Worm (Caenorhabditis elegans) whole organism, late embryonic: ENCODE measurements around the gene B0513.4.
A peak's percentile ranks its signal among the peaks of the same experiment; 100 is the strongest.

Source experiments
- C38D4.7 ChIP-seq: fragments of 200-800 bp; sonication (Bioruptor generic); optimal IDR thresholded peaks from 2 replicates; lab custom pipeline; 2018; ENCODE audit warnings: mild to moderate bottlenecking, missing genetic modification characterization, moderate library complexity, missing compliant biosample characterization
- T23F11.4 ChIP-seq: fragments of 200-800 bp; sonication (Bioruptor generic); optimal IDR thresholded peaks from 2 replicates; lab custom pipeline; 2018; ENCODE audit warnings: mild to moderate bottlenecking, missing genetic modification characterization, missing compliant biosample characterization
- Y22D7AL.16 ChIP-seq: sonication (generic microtip); optimal IDR thresholded peaks from 2 replicates; lab custom pipeline; 2016; ENCODE audit warnings: missing genetic modification characterization, missing compliant biosample characterization
- ama-1 ChIP-seq: fragments of 150-350 bp; optimal IDR thresholded peaks from 2 replicates; lab custom pipeline; 2014
- ceh-19 ChIP-seq: fragments of 200-800 bp; sonication (Bioruptor generic); optimal IDR thresholded peaks from 2 replicates; lab custom pipeline; 2018; ENCODE audit warnings: mild to moderate bottlenecking, missing genetic modification characterization, missing compliant biosample characterization
- ceh-2 ChIP-seq: sonication (generic microtip); optimal IDR thresholded peaks from 2 replicates; lab custom pipeline; 2016; ENCODE audit warnings: missing genotype, missing genetic modification characterization, missing compliant biosample characterization
- ceh-22 ChIP-seq: sonication (generic microtip); optimal IDR thresholded peaks from 2 replicates; lab custom pipeline; 2017; ENCODE audit warnings: missing biosample characterization, missing genetic modification characterization
- ceh-24 ChIP-seq: sonication (generic microtip); optimal IDR thresholded peaks from 2 replicates; lab custom pipeline; 2016; ENCODE audit warnings: mild to moderate bottlenecking, missing genetic modification characterization, missing compliant biosample characterization
- ceh-31 ChIP-seq: sonication (generic microtip); optimal IDR thresholded peaks from 2 replicates; lab custom pipeline; 2016; ENCODE audit warnings: missing genetic modification characterization, missing compliant biosample characterization
- ceh-6 ChIP-seq: fragments of 200-800 bp; sonication (Bioruptor generic); optimal IDR thresholded peaks from 2 replicates; lab custom pipeline; 2018; ENCODE audit warnings: mild to moderate bottlenecking, missing genetic modification characterization, missing compliant biosample characterization
- che-1 ChIP-seq: sonication (generic microtip); optimal IDR thresholded peaks from 2 replicates; lab custom pipeline; 2016; ENCODE audit warnings: mild to moderate bottlenecking, missing genetic modification characterization, missing compliant biosample characterization
- dmd-4 ChIP-seq: sonication (generic microtip); optimal IDR thresholded peaks from 2 replicates; lab custom pipeline; 2016; ENCODE audit warnings: borderline replicate concordance, missing genetic modification characterization, missing compliant biosample characterization
- dve-1 ChIP-seq: sonication (generic microtip); optimal IDR thresholded peaks from 2 replicates; lab custom pipeline; 2017; ENCODE audit warnings: antibody characterized with exemption, mild to moderate bottlenecking, missing genetic modification characterization, missing compliant biosample characterization
- elt-2 ChIP-seq: sonication (generic microtip); optimal IDR thresholded peaks from 2 replicates; lab custom pipeline; 2016; ENCODE audit warnings: missing genetic modification reagents, missing genetic modification characterization, missing compliant biosample characterization
- fax-1 ChIP-seq: sonication (generic microtip); optimal IDR thresholded peaks from 2 replicates; lab custom pipeline; 2016; ENCODE audit warnings: missing genotype, missing genetic modification characterization, missing compliant biosample characterization
- fkh-10 ChIP-seq: fragments of 150-350 bp; optimal IDR thresholded peaks from 2 replicates; lab custom pipeline; 2014; ENCODE audit warnings: missing biosample characterization, missing genetic modification reagents, missing genetic modification characterization
- fkh-6 ChIP-seq: sonication (generic microtip); optimal IDR thresholded peaks from 2 replicates; lab custom pipeline; 2016; ENCODE audit warnings: missing genetic modification characterization, missing compliant biosample characterization
- hlh-15 ChIP-seq: sonication (generic microtip); optimal IDR thresholded peaks from 2 replicates; lab custom pipeline; 2016; ENCODE audit warnings: missing genetic modification characterization, missing compliant biosample characterization
- hlh-30 ChIP-seq: sonication (generic microtip); optimal IDR thresholded peaks from 2 replicates; lab custom pipeline; 2017; ENCODE audit warnings: antibody characterized with exemption, missing genetic modification characterization, missing compliant biosample characterization; ENCODE audit not compliant: insufficient read depth
- hlh-8 ChIP-seq: sonication (generic microtip); optimal IDR thresholded peaks from 2 replicates; lab custom pipeline; 2016; ENCODE audit warnings: missing genotype, missing genetic modification characterization, missing compliant biosample characterization
- lim-6 ChIP-seq: sonication (generic microtip); optimal IDR thresholded peaks from 2 replicates; lab custom pipeline; 2016; ENCODE audit warnings: missing genetic modification characterization, missing compliant biosample characterization
- madf-2 ChIP-seq: sonication (generic microtip); optimal IDR thresholded peaks from 2 replicates; lab custom pipeline; 2017; ENCODE audit warnings: missing genetic modification characterization, missing compliant biosample characterization
- mec-3 ChIP-seq: sonication (generic microtip); optimal IDR thresholded peaks from 2 replicates; lab custom pipeline; 2016; ENCODE audit warnings: borderline replicate concordance, missing genetic modification characterization, missing compliant biosample characterization
- nfya-1 ChIP-seq: sonication (generic microtip); optimal IDR thresholded peaks from 2 replicates; lab custom pipeline; 2017; ENCODE audit warnings: missing genetic modification characterization, mild to moderate bottlenecking, missing compliant biosample characterization, antibody characterized with exemption, moderate library complexity
- npax-4 ChIP-seq: sonication (generic microtip); optimal IDR thresholded peaks from 2 replicates; lab custom pipeline; 2016; ENCODE audit warnings: missing genetic modification characterization, missing compliant biosample characterization
- pag-3 ChIP-seq: sonication (generic microtip); optimal IDR thresholded peaks from 2 replicates; lab custom pipeline; 2016; ENCODE audit warnings: missing compliant biosample characterization, missing genetic modification characterization, borderline replicate concordance
- pat-9 ChIP-seq: fragments of 200-800 bp; sonication (Bioruptor generic); optimal IDR thresholded peaks from 2 replicates; lab custom pipeline; 2018; ENCODE audit warnings: mild to moderate bottlenecking, missing genetic modification characterization, moderate library complexity, missing compliant biosample characterization
- pax-1 ChIP-seq: fragments of 150-350 bp; optimal IDR thresholded peaks from 2 replicates; lab custom pipeline; 2014; ENCODE audit warnings: missing biosample characterization, missing genetic modification characterization
- pha-2 ChIP-seq: sonication (generic microtip); optimal IDR thresholded peaks from 2 replicates; lab custom pipeline; 2017; ENCODE audit warnings: mild to moderate bottlenecking, missing genetic modification characterization, missing compliant biosample characterization
- pha-4 ChIP-seq: fragments of 150-350 bp; optimal IDR thresholded peaks from 2 replicates; lab custom pipeline; 2018; ENCODE audit warnings: missing biosample characterization, missing genetic modification reagents, missing genetic modification characterization
- pros-1 ChIP-seq: fragments of 150-350 bp; optimal IDR thresholded peaks from 2 replicates; lab custom pipeline; 2014; ENCODE audit warnings: missing biosample characterization, missing genetic modification reagents, missing genetic modification characterization
- rnt-1 ChIP-seq: sonication (generic microtip); optimal IDR thresholded peaks from 2 replicates; lab custom pipeline; 2016; ENCODE audit warnings: missing genetic modification characterization, missing compliant biosample characterization
- sdc-2 ChIP-seq: sonication (generic microtip); optimal IDR thresholded peaks from 2 replicates; lab custom pipeline; 2016; ENCODE audit warnings: missing genotype, missing genetic modification characterization, missing compliant biosample characterization
- sox-2 ChIP-seq: fragments of 200-800 bp; sonication (Bioruptor generic); IDR thresholded peaks from 2 replicates; pipeline ENCODE4 v1.3.6; 2022; ENCODE audit warnings: missing genetic modification reagents, missing genetic modification characterization, missing compliant biosample characterization
- syd-9 ChIP-seq: sonication (generic microtip); optimal IDR thresholded peaks from 2 replicates; lab custom pipeline; 2016; ENCODE audit warnings: mild to moderate bottlenecking, missing genetic modification characterization, moderate library complexity, missing compliant biosample characterization
- tbx-2 ChIP-seq: sonication (generic microtip); optimal IDR thresholded peaks from 2 replicates; lab custom pipeline; 2016; ENCODE audit warnings: missing genetic modification characterization, missing compliant biosample characterization
- tbx-7 ChIP-seq: sonication (generic microtip); optimal IDR thresholded peaks from 2 replicates; lab custom pipeline; 2016; ENCODE audit warnings: missing genotype, missing genetic modification characterization, missing compliant biosample characterization
- ttx-3 ChIP-seq: sonication (generic microtip); optimal IDR thresholded peaks from 2 replicates; lab custom pipeline; 2016; ENCODE audit warnings: missing genetic modification reagents, missing genetic modification characterization, missing compliant biosample characterization
- unc-3 ChIP-seq, 2 experiments: fragments of 200-800 bp in 1 of 2; sonication (Bioruptor generic) in 1 of 2; sonication (generic microtip) in 1 of 2; conservative IDR thresholded peaks in 1 of 2; optimal IDR thresholded peaks in 1 of 2; 2 replicates each; pipeline versions ENCODE4 v1.3.6 to Lab custom; 2016 to 2022; ENCODE audit warnings: missing compliant biosample characterization in 2 of 2, missing genetic modification characterization in 2 of 2, missing genetic modification reagents in 1 of 2
- unc-55 ChIP-seq: sonication (generic microtip); optimal IDR thresholded peaks from 2 replicates; lab custom pipeline; 2017; ENCODE audit warnings: missing biosample characterization, missing genetic modification reagents, missing genetic modification characterization
- zip-5 ChIP-seq: sonication (generic microtip); optimal IDR thresholded peaks from 2 replicates; lab custom pipeline; 2016; ENCODE audit warnings: missing genetic modification characterization, missing compliant biosample characterization
- ztf-16 ChIP-seq: sonication (generic microtip); optimal IDR thresholded peaks from 2 replicates; lab custom pipeline; 2017; ENCODE audit warnings: missing genetic modification characterization, missing compliant biosample characterization

The B0513.4 gene

DNA sequence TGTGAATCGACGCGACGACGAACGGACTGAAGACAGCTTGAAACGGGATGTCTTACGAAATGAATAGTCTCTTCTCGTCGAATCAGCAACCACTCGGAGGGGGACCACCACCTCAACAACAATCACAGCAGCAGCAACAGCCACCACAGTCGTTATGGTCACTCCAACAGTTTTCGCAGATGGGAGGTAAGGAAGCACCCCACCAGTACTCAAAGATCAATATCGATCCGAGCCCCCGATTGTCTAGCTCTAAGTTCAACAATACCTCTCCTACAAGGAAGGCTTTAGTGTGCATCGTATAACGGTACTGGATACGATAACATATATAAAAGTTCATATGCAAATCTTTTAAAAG, 8.2 kb downstream of the B0513.4 start:
- no peak for TF ChIP-seq hlh-15 (tag; lab: Kevin White, UChicago)
- no peak for TF ChIP-seq dmd-4
- TF ChIP-seq T23F11.4 (GFP tag; lab: Kevin White, UChicago) = no peak
- peak; percentile 48 for TF ChIP-seq ama-1 (lab: Kevin White, UChicago)
- no peak for TF ChIP-seq fkh-10 (GFP tag; lab: Kevin White, UChicago)
- TF ChIP-seq ceh-2 (tag; lab: Kevin White, UChicago) = no peak
- no peak for TF ChIP-seq tbx-7 (tag; lab: Kevin White, UChicago)

DNA sequence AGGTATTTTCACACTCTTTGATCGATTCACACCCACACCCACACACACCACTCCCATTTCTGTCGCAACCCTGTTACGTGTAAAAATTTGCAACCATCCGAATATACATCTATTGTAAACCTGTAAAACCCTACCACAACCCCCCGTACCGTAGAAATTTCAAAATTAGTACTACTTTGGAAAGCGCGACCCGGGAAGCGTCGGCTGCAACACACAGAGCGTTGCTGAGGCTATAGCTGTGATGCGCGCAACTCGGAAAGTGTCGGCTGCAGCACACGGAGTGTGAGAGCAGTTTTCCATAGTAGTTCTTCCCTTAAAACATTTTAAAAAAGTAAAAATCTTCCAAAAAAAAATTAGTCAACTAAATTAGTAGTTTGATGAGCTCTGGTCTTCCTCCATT, 13.2 kb downstream of the B0513.4 start:
- TF ChIP-seq ceh-2 (tag; lab: Kevin White, UChicago) (no peak), pat-9 (tag; lab: Kevin White, UChicago) (no peak), npax-4 (tag; lab: Kevin White, UChicago) (no peak), tbx-2 (tag; lab: Kevin White, UChicago) (no peak), hlh-8 (tag; lab: Kevin White, UChicago) (no peak), ama-1 (lab: Kevin White, UChicago) (no peak), ceh-31 (no peak), fax-1 (tag; lab: Kevin White, UChicago) (no peak), pha-4 (tag; lab: Kevin White, UChicago) (no peak), hlh-15 (tag; lab: Kevin White, UChicago) (no peak), ceh-6 (GFP tag; lab: Kevin White, UChicago) (no peak), unc-55 (GFP tag; lab: Kevin White, UChicago) (no peak), madf-2 (no peak), fkh-6 (tag; lab: Kevin White, UChicago) (no peak), ttx-3 (no peak)

DNA sequence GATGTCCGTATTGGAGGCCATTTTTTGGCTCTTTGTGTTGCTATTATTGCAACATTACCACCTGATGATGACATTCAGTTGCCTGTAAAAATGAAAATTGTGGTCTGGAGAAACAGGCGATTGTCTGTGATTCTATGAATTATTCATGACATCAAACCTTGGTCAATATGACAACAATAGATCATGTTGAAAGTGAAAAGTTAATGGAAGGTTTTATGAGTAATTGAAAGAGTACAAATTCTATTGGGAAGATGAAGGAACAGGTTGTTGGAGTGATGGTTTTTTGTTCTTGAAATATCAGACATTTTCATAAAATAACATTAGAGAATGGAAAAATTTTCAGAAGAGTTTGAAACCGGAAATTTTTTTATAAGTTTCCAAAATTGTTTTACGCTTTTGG, 22.8 kb downstream of the B0513.4 start, which contains the start of gene Y37A1A.3:
TSS of gene Y37A1A.3 (minus strand) at position 101 of the 400 bp plus-strand sequence.
- TF ChIP-seq pax-1 (tag; lab: Kevin White, UChicago) (no peak), lim-6 (tag; lab: Kevin White, UChicago) (no peak), ceh-2 (tag; lab: Kevin White, UChicago) (no peak), zip-5 (tag; lab: Kevin White, UChicago) (no peak), ceh-31 (no peak), fkh-6 (tag; lab: Kevin White, UChicago) (no peak), ceh-24 (no peak), ceh-22 (tag; lab: Kevin White, UChicago) (no peak), che-1 (tag; lab: Kevin White, UChicago) (no peak), tbx-2 (tag; lab: Kevin White, UChicago) (no peak)

DNA sequence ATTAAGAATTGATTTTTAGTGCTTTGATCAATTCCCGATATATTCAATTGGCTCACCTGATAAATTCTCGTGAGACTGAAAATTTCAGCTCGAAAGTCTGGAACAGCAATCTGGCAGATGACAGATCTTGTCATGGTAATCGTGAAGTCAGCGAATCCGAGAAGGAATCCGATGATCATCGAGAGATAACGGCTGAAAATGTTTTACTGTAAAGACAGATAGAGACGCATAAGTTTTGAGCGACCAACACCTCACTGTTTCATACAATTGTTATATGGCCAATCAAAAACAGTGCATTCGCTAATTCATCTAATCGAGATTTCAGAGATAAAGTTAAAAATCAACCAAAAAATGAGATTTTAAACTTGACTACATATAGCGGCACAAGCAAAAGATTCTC, 26.4 kb downstream of the B0513.4 start:
- TF ChIP-seq dve-1 = no peak
- TF ChIP-seq ceh-19 = no peak
- no peak for TF ChIP-seq fkh-10 (GFP tag; lab: Kevin White, UChicago)
- TF ChIP-seq pax-1 (tag; lab: Kevin White, UChicago) = no peak
- TF ChIP-seq pag-3 (tag; lab: Kevin White, UChicago) = no peak
- TF ChIP-seq pros-1 (tag; lab: Kevin White, UChicago) = no peak
- no peak for TF ChIP-seq T23F11.4 (GFP tag; lab: Kevin White, UChicago)
- TF ChIP-seq nfya-1 (tag; lab: Kevin White, UChicago) = no peak
- no peak for TF ChIP-seq syd-9
- TF ChIP-seq Y22D7AL.16 = no peak
- TF ChIP-seq dmd-4 = no peak
- TF ChIP-seq sdc-2 (tag; lab: Kevin White, UChicago) = no peak
- no peak for TF ChIP-seq madf-2
- no peak for TF ChIP-seq elt-2 (tag; lab: Kevin White, UChicago)
- no peak for TF ChIP-seq rnt-1 (tag; lab: Kevin White, UChicago)

DNA sequence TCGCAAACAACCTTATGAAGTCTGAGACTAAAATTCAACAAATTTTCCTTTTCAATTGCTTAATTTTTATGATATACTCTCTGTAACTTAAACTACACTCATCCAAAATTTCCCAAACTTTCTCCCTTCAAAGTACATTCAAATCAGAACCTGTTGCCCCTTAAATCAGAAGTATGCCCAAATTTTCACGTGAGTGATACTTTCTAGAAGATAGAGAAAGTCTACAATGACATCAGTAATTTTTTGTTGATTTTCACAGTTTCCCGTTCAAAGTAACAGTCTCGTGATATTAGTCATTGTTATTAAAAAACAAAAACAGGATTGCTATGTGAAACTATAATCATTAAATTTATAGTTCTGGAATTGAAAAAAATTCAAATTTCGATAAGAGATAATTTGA, 31.0 kb downstream of the B0513.4 start:
- TF ChIP-seq T23F11.4 (GFP tag; lab: Kevin White, UChicago) = no peak
- TF ChIP-seq mec-3 (tag; lab: Kevin White, UChicago) = no peak
- TF ChIP-seq pat-9 (tag; lab: Kevin White, UChicago) = no peak
- TF ChIP-seq zip-5 (tag; lab: Kevin White, UChicago) = no peak
- TF ChIP-seq ama-1 (lab: Kevin White, UChicago) = no peak
- no peak for TF ChIP-seq ceh-6 (GFP tag; lab: Kevin White, UChicago)
- no peak for TF ChIP-seq ztf-16
- no peak for TF ChIP-seq syd-9
- no peak for TF ChIP-seq sox-2 (GFP tag; lab: Robert Waterston, UW)
- no peak for TF ChIP-seq unc-3 (GFP tag; conservative IDR thresholded peaks at IDR 0.05; lab: Robert Waterston, UW)
- TF ChIP-seq unc-3 (tag; optimal IDR thresholded peaks at IDR 0.05; lab: Kevin White, UChicago) = no peak
- no peak for TF ChIP-seq pros-1 (tag; lab: Kevin White, UChicago)
- no peak for TF ChIP-seq nfya-1 (tag; lab: Kevin White, UChicago)
- no peak for TF ChIP-seq sdc-2 (tag; lab: Kevin White, UChicago)
- no peak for TF ChIP-seq fkh-10 (GFP tag; lab: Kevin White, UChicago)
- no peak for TF ChIP-seq C38D4.7 (GFP tag; lab: Kevin White, UChicago)
- TF ChIP-seq pha-2 (tag; lab: Kevin White, UChicago) = no peak
- TF ChIP-seq hlh-30 (tag; lab: Kevin White, UChicago) = no peak
- TF ChIP-seq pha-4 (tag; lab: Kevin White, UChicago) = no peak
